Fruit fly (Drosophila melanogaster) whole organism, prepupa: ENCODE measurements around the gene CG11980.

Source experiments
- Blimp-1 ChIP-seq: fragments of 200-800 bp; sonication (Bioruptor generic); optimal IDR thresholded peaks from 3 replicates; lab custom pipeline; 2017; ENCODE audit warnings: missing biosample characterization, missing genetic modification characterization, mild to moderate bottlenecking, moderate library complexity, missing genetic modification reagents
- CG10631 ChIP-seq: fragments of 200-800 bp; sonication (Bioruptor generic); optimal IDR thresholded peaks from 2 replicates; lab custom pipeline; 2016; ENCODE audit warnings: missing biosample characterization, missing genetic modification characterization
- CG10669 ChIP-seq: fragments of 200-800 bp; sonication (Bioruptor generic); optimal IDR thresholded peaks from 3 replicates; lab custom pipeline; 2018; ENCODE audit warnings: missing biosample characterization, mild to moderate bottlenecking, missing genetic modification characterization, moderate library complexity
- CG11762 ChIP-seq: fragments of 200-800 bp; sonication (Bioruptor generic); optimal IDR thresholded peaks from 3 replicates; lab custom pipeline; 2016; ENCODE audit warnings: missing biosample characterization, missing genetic modification characterization; ENCODE audit not compliant: insufficient read depth
- CG11902 ChIP-seq: fragments of 200-800 bp; sonication (Bioruptor generic); optimal IDR thresholded peaks from 3 replicates; lab custom pipeline; 2016; ENCODE audit warnings: missing biosample characterization, missing genetic modification characterization
- CG15336 ChIP-seq: fragments of 200-800 bp; sonication (Bioruptor generic); IDR thresholded peaks from 2 replicates; pipeline ENCODE4 v1.3.6; 2022; ENCODE audit warnings: missing biosample characterization, missing genetic modification characterization
- CG3032 ChIP-seq: fragments of 200-800 bp; optimal IDR thresholded peaks from 2 replicates; lab custom pipeline; 2019; ENCODE audit warnings: missing biosample characterization, mild to moderate bottlenecking, missing genetic modification characterization, moderate library complexity
- CG31627 ChIP-seq: fragments of 200-800 bp; sonication (Bioruptor generic); optimal IDR thresholded peaks from 3 replicates; lab custom pipeline; 2016; ENCODE audit warnings: missing biosample characterization, missing genetic modification characterization
- CG34406 ChIP-seq: fragments of 200-800 bp; sonication (Bioruptor generic); optimal IDR thresholded peaks from 3 replicates; lab custom pipeline; 2016; ENCODE audit warnings: missing biosample characterization, missing genetic modification characterization
- CG3919 ChIP-seq: fragments of 200-800 bp; sonication (Bioruptor generic); optimal IDR thresholded peaks from 3 replicates; lab custom pipeline; 2016; ENCODE audit warnings: missing biosample characterization, missing genetic modification characterization
- CG6163 ChIP-seq: fragments of 200-800 bp; sonication (Bioruptor generic); IDR thresholded peaks from 3 replicates; pipeline ENCODE4 v1.3.6; 2022; ENCODE audit warnings: missing biosample characterization, missing genetic modification characterization
- CG6276 ChIP-seq: fragments of 200-800 bp; sonication (Bioruptor generic); optimal IDR thresholded peaks from 2 replicates; lab custom pipeline; 2017; ENCODE audit warnings: missing biosample characterization, mild to moderate bottlenecking, missing genetic modification characterization
- CG6792 ChIP-seq: fragments of 200-800 bp; sonication (Bioruptor generic); optimal IDR thresholded peaks from 3 replicates; lab custom pipeline; 2016; ENCODE audit warnings: missing biosample characterization, missing genetic modification characterization
- CG6808 ChIP-seq: fragments of 200-800 bp; sonication (Bioruptor generic); optimal IDR thresholded peaks from 3 replicates; lab custom pipeline; 2017; ENCODE audit warnings: missing biosample characterization, missing genetic modification characterization, mild to moderate bottlenecking, moderate library complexity, missing genetic modification reagents
- CG6854 ChIP-seq: fragments of 200-800 bp; sonication (Bioruptor generic); optimal IDR thresholded peaks from 2 replicates; lab custom pipeline; 2017; ENCODE audit warnings: missing biosample characterization, mild to moderate bottlenecking, missing genetic modification characterization
- CG7368 ChIP-seq: fragments of 200-800 bp; sonication (Bioruptor generic); optimal IDR thresholded peaks from 3 replicates; lab custom pipeline; 2016; ENCODE audit warnings: missing biosample characterization, missing genetic modification characterization
- CG8119 ChIP-seq: fragments of 200-800 bp; sonication (Bioruptor generic); IDR thresholded peaks from 3 replicates; pipeline ENCODE4 v1.3.6; 2022; ENCODE audit warnings: missing biosample characterization, missing genetic modification characterization
- CG8319 ChIP-seq: fragments of 200-800 bp; sonication (Bioruptor generic); optimal IDR thresholded peaks from 3 replicates; lab custom pipeline; 2016; ENCODE audit warnings: missing biosample characterization, missing genetic modification characterization
- CG8632 ChIP-seq: fragments of 200-800 bp; sonication (Bioruptor generic); optimal IDR thresholded peaks from 3 replicates; lab custom pipeline; 2016; ENCODE audit warnings: missing biosample characterization, missing genetic modification characterization
- CG9139 ChIP-seq: fragments of 200-800 bp; sonication (Bioruptor generic); optimal IDR thresholded peaks from 3 replicates; lab custom pipeline; 2017; ENCODE audit warnings: missing biosample characterization, mild to moderate bottlenecking, missing genetic modification characterization
- Eip75B ChIP-seq: fragments of 200-800 bp; sonication (Bioruptor generic); optimal IDR thresholded peaks from 3 replicates; lab custom pipeline; 2016; ENCODE audit warnings: missing biosample characterization, missing genetic modification characterization
- Eip78C ChIP-seq: fragments of 200-800 bp; sonication (Bioruptor generic); peaks from one replicate; lab custom pipeline; 2016; ENCODE audit warnings: missing biosample characterization, missing genetic modification characterization
- Ets21C ChIP-seq: fragments of 200-800 bp; sonication (Bioruptor generic); optimal IDR thresholded peaks from 3 replicates; lab custom pipeline; 2016; ENCODE audit warnings: missing biosample characterization, missing genetic modification characterization
- Gug ChIP-seq: fragments of 200-800 bp; sonication (Bioruptor generic); IDR thresholded peaks from 2 replicates; pipeline ENCODE4 v1.3.6; 2022; ENCODE audit warnings: missing biosample characterization, missing genetic modification characterization
- Hr39 ChIP-seq: fragments of 200-800 bp; sonication (Bioruptor generic); optimal IDR thresholded peaks from 2 replicates; lab custom pipeline; 2016; ENCODE audit warnings: missing biosample characterization, missing genetic modification characterization
- Hr4 ChIP-seq: fragments of 200-800 bp; sonication (Bioruptor generic); optimal IDR thresholded peaks from 3 replicates; lab custom pipeline; 2016; ENCODE audit warnings: missing biosample characterization, missing genetic modification characterization
- Met ChIP-seq: fragments of 200-800 bp; sonication (Bioruptor generic); optimal IDR thresholded peaks from 3 replicates; lab custom pipeline; 2016; ENCODE audit warnings: missing biosample characterization, missing genetic modification characterization
- OdsH ChIP-seq: fragments of 200-800 bp; sonication (Bioruptor generic); optimal IDR thresholded peaks from 3 replicates; lab custom pipeline; 2016; ENCODE audit warnings: missing biosample characterization, missing genetic modification characterization
- Smox ChIP-seq: fragments of 200-800 bp; sonication (Bioruptor generic); optimal IDR thresholded peaks from 3 replicates; lab custom pipeline; 2016; ENCODE audit warnings: missing biosample characterization, missing genetic modification characterization
- Sox102F ChIP-seq: fragments of 200-800 bp; sonication (Bioruptor generic); optimal IDR thresholded peaks from 2 replicates; lab custom pipeline; 2016; ENCODE audit warnings: missing biosample characterization, mild to moderate bottlenecking, missing genetic modification characterization
- Sox14 ChIP-seq: fragments of 200-800 bp; sonication (Bioruptor generic); optimal IDR thresholded peaks from 3 replicates; lab custom pipeline; 2016; ENCODE audit warnings: missing biosample characterization, missing genetic modification characterization
- Sox15 ChIP-seq: fragments of 200-800 bp; sonication (Bioruptor generic); optimal IDR thresholded peaks from 3 replicates; lab custom pipeline; 2016; ENCODE audit warnings: missing biosample characterization, missing genetic modification characterization
- achi ChIP-seq: fragments of 200-800 bp; sonication (Bioruptor generic); optimal IDR thresholded peaks from 3 replicates; lab custom pipeline; 2016; ENCODE audit warnings: missing biosample characterization, missing genetic modification characterization
- acj6 ChIP-seq: fragments of 200-800 bp; sonication (Bioruptor generic); optimal IDR thresholded peaks from 3 replicates; lab custom pipeline; 2016; ENCODE audit warnings: missing biosample characterization, missing genetic modification characterization
- cyc ChIP-seq: fragments of 200-800 bp; sonication (Bioruptor generic); optimal IDR thresholded peaks from 3 replicates; lab custom pipeline; 2016; ENCODE audit warnings: missing biosample characterization, missing genetic modification characterization
- dac ChIP-seq: fragments of 200-800 bp; sonication (Bioruptor generic); optimal IDR thresholded peaks from 2 replicates; lab custom pipeline; 2017; ENCODE audit warnings: missing biosample characterization, mild to moderate bottlenecking, missing genetic modification characterization
- dsx ChIP-seq: fragments of 200-800 bp; optimal IDR thresholded peaks from 3 replicates; lab custom pipeline; 2019; ENCODE audit warnings: missing biosample characterization, mild to moderate bottlenecking, missing genetic modification characterization, moderate library complexity; ENCODE audit not compliant: poor library complexity, severe bottlenecking
- eg ChIP-seq: fragments of 200-800 bp; sonication (Bioruptor generic); IDR thresholded peaks from 3 replicates; pipeline ENCODE4 v1.3.6; 2022; ENCODE audit warnings: missing biosample characterization, missing genetic modification characterization
- esn ChIP-seq: fragments of 200-800 bp; sonication (Bioruptor generic); optimal IDR thresholded peaks from 2 replicates; lab custom pipeline; 2016; ENCODE audit warnings: missing biosample characterization, mild to moderate bottlenecking, missing genetic modification characterization, moderate library complexity
- fd59A ChIP-seq: fragments of 200-800 bp; sonication (Bioruptor generic); optimal IDR thresholded peaks from 2 replicates; lab custom pipeline; 2017; ENCODE audit warnings: missing biosample characterization, mild to moderate bottlenecking, missing genetic modification characterization, missing genetic modification reagents
- fd85E ChIP-seq: fragments of 200-800 bp; sonication (Bioruptor generic); optimal IDR thresholded peaks from 3 replicates; lab custom pipeline; 2016; ENCODE audit warnings: missing biosample characterization, missing genetic modification characterization
- lz ChIP-seq: fragments of 200-800 bp; sonication (Bioruptor generic); optimal IDR thresholded peaks from 3 replicates; lab custom pipeline; 2016; ENCODE audit warnings: missing biosample characterization, missing genetic modification characterization
- net ChIP-seq: fragments of 200-800 bp; sonication (Bioruptor generic); optimal IDR thresholded peaks from 3 replicates; lab custom pipeline; 2016; ENCODE audit warnings: missing biosample characterization, missing genetic modification characterization
- pdm3 ChIP-seq: fragments of 200-800 bp; sonication (Bioruptor generic); optimal IDR thresholded peaks from 3 replicates; lab custom pipeline; 2016; ENCODE audit warnings: missing biosample characterization, missing genetic modification characterization
- spab ChIP-seq: fragments of 200-800 bp; sonication (Bioruptor generic); optimal IDR thresholded peaks from 2 replicates; lab custom pipeline; 2017; ENCODE audit warnings: missing biosample characterization, mild to moderate bottlenecking, missing genetic modification characterization, missing genetic modification reagents
- ss ChIP-seq, 2 experiments: fragments of 200-800 bp; sonication (Bioruptor generic); optimal IDR thresholded peaks; 2 replicates in 1 of 2; 3 replicates in 1 of 2; lab custom pipeline; 2017 to 2018; ENCODE audit warnings: mild to moderate bottlenecking in 2 of 2, missing biosample characterization in 2 of 2, missing genetic modification characterization in 2 of 2, moderate library complexity in 1 of 2
- svp ChIP-seq: fragments of 200-800 bp; sonication (Bioruptor generic); peaks from one replicate; lab custom pipeline; 2016; ENCODE audit warnings: missing biosample characterization, missing genetic modification characterization
- topi ChIP-seq: fragments of 200-800 bp; sonication (Bioruptor generic); optimal IDR thresholded peaks from 3 replicates; lab custom pipeline; 2016; ENCODE audit warnings: missing biosample characterization, missing genetic modification characterization
- vri ChIP-seq: fragments of 200-800 bp; sonication (Bioruptor generic); optimal IDR thresholded peaks from 3 replicates; lab custom pipeline; 2016; ENCODE audit warnings: missing biosample characterization, mild to moderate bottlenecking, missing genetic modification characterization

CG11980 gene

dm6 chr3R:8976073-8976593 lies 27.7 kb upstream of the CG11980 start:
- no peak for TF ChIP-seq acj6 (GFP tag; lab: Kevin White, UChicago)
- TF ChIP-seq CG11762, result no peak
- no peak for TF ChIP-seq topi (GFP tag; lab: Kevin White, UChicago)
- TF ChIP-seq dsx (GFP tag; lab: Kevin White, UChicago), result no peak
- TF ChIP-seq Blimp-1, result no peak
- TF ChIP-seq Eip75B (GFP tag; lab: Kevin White, UChicago), result no peak
- TF ChIP-seq, all 60 proteins: peak for 0

- TF ChIP-seq CG31627 (peak; percentile 69), CG10669 (peak; percentile 37), CG6854 (no peak), CG3919 (GFP tag; lab: Kevin White, UChicago) (peak; percentile 63), CG9139 (GFP tag; lab: Kevin White, UChicago) (peak; percentile 25), achi (GFP tag; lab: Kevin White, UChicago) (peak; percentile 76), CG6792 (peak; percentile 87), pdm3 (GFP tag; lab: Kevin White, UChicago) (peak; percentile 75), CG6163 (peak; percentile 63; the same call in 2 of the 3 replicates), Smox (GFP tag; lab: Kevin White, UChicago) (peak; percentile 86), Met (GFP tag; lab: Kevin White, UChicago) (peak; percentile 84), CG15336 (peak; percentile 66), Ets21C (GFP tag; lab: Kevin White, UChicago) (peak; percentile 69), cyc (peak; percentile 80), CG6276 (GFP tag; lab: Kevin White, UChicago) (no peak), OdsH (GFP tag; lab: Kevin White, UChicago) (peak; percentile 73), CG3032 (tag; lab: Kevin White, UChicago) (peak; percentile 37), Eip78C (peak; percentile 94), spab (peak; percentile 49), dac (GFP tag; lab: Kevin White, UChicago) (no peak), topi (GFP tag; lab: Kevin White, UChicago) (peak; percentile 84), ss (GFP tag; optimal IDR thresholded peaks at IDR 0.05; lab: Kevin White, UChicago) (peak in 1 of 2 experiments; percentile 27), CG8119 (GFP tag; lab: Robert Waterston, UW) (peak; percentile 51; the same call in 2 of the 3 replicates), Hr39 (GFP tag; lab: Kevin White, UChicago) (peak; percentile 64), CG6808 (GFP tag; lab: Kevin White, UChicago) (peak; percentile 51), esn (peak; percentile 88), acj6 (GFP tag; lab: Kevin White, UChicago) (peak; percentile 78), vri (no peak), CG8632 (peak; percentile 84), fd85E (GFP tag; lab: Kevin White, UChicago) (peak; percentile 40), Sox14 (GFP tag; lab: Kevin White, UChicago) (peak; percentile 71), CG8319 (GFP tag; lab: Kevin White, UChicago) (peak; percentile 69), eg (peak; percentile 56; the same call in 1 of the 3 replicates), Hr4 (GFP tag; lab: Kevin White, UChicago) (peak; percentile 25), Sox102F (peak; percentile 68), Sox15 (GFP tag; lab: Kevin White, UChicago) (peak; percentile 71), CG7368 (peak; percentile 30), CG11902 (GFP tag; lab: Kevin White, UChicago) (peak; percentile 79), Eip75B (GFP tag; lab: Kevin White, UChicago) (peak; percentile 51), Gug (GFP tag; lab: Robert Waterston, UW) (no peak), fd59A (peak; percentile 16), net (GFP tag; lab: Kevin White, UChicago) (no peak), Blimp-1 (peak; percentile 83), CG11762 (peak; percentile 42), CG34406 (GFP tag; lab: Kevin White, UChicago) (peak; percentile 90), svp (GFP tag; lab: Kevin White, UChicago) (peak; percentile 93), CG10631 (GFP tag; lab: Kevin White, UChicago) (peak; percentile 70), lz (GFP tag; lab: Kevin White, UChicago) (peak; percentile 78)
These were observed 25.0 kb upstream of the CG11980 start for dm6 chr3R:8978768-8979167.
